Fruit fly (Drosophila melanogaster): ENCODE measurements around the gene sunz.

DNA sequence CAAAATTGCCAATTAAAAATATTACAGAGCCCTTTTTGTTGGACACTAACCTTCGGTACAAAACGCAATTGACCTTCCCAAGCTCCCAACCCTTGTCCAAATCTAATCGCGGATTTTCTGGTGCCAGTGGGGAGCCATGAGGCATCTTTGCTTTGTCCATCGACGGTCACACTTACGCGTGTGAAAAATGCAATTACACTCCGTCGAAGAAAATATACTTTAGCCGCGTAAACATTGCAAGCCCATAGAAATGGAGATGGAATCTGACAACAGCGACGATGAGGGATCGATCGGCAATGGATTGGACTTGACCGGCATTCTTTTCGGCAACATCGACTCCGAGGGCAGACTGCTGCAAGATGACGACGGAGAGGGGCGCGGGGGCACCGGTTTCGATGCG, 16.8 kb downstream of the sunz start, which contains the start of gene Taf1:
- TF ChIP-seq usp (GFP tag; optimal IDR thresholded peaks at IDR 0.05) (no peak), psq (optimal IDR thresholded peaks at IDR 0.05) (no peak), pan (optimal IDR thresholded peaks at IDR 0.05) (no peak)

Measured in whole organism.